Fruit fly (Drosophila melanogaster) whole organism, embryonic: Measurements from ENCODE around the gene Cyp12a5.

Source experiments
- B-H1 ChIP-seq: fragments of 200-800 bp; sonication (Bioruptor generic); IDR thresholded peaks from 3 replicates; pipeline ENCODE4 v1.3.6; 2022; ENCODE audit warnings: missing biosample characterization, missing genetic modification characterization
- CG10209 ChIP-seq: fragments of 200-800 bp; sonication (Bioruptor generic); optimal IDR thresholded peaks from 3 replicates; lab custom pipeline; 2017; ENCODE audit warnings: missing biosample characterization, mild to moderate bottlenecking, missing genetic modification characterization, missing genetic modification reagents
- CG10321 ChIP-seq: fragments of 200-800 bp; sonication (Bioruptor generic); IDR thresholded peaks from 2 replicates; pipeline ENCODE4 v1.3.6; 2022; ENCODE audit warnings: missing biosample characterization, missing genetic modification characterization
- CG10654 ChIP-seq: fragments of 200-800 bp; sonication (Bioruptor generic); optimal IDR thresholded peaks from 2 replicates; lab custom pipeline; 2016; ENCODE audit warnings: missing biosample characterization, missing genetic modification characterization
- CG11247 ChIP-seq: fragments of 200-800 bp; sonication (Bioruptor generic); IDR thresholded peaks from 2 replicates; pipeline ENCODE4 v1.3.6; 2022; ENCODE audit warnings: missing biosample characterization, missing genetic modification characterization
- CG11456 ChIP-seq: fragments of 200-800 bp; sonication (Bioruptor generic); IDR thresholded peaks from 3 replicates; pipeline ENCODE4 v1.3.6; 2022; ENCODE audit warnings: missing biosample characterization, missing genetic modification characterization
- CG12071 ChIP-seq: fragments of 200-800 bp; sonication (Bioruptor generic); optimal IDR thresholded peaks from 3 replicates; lab custom pipeline; 2018; ENCODE audit warnings: missing biosample characterization, mild to moderate bottlenecking, missing genetic modification characterization
- CG13624 ChIP-seq: fragments of 200-800 bp; sonication (Bioruptor generic); optimal IDR thresholded peaks from 2 replicates; lab custom pipeline; 2016; ENCODE audit warnings: missing biosample characterization, missing genetic modification characterization
- CG14014 ChIP-seq: fragments of 200-800 bp; sonication (Bioruptor generic); IDR thresholded peaks from 2 replicates; pipeline ENCODE4 v1.3.6; 2022; ENCODE audit warnings: missing biosample characterization, missing genetic modification characterization
- CG1647 ChIP-seq: fragments of 200-800 bp; sonication (Bioruptor generic); optimal IDR thresholded peaks from 3 replicates; lab custom pipeline; 2016; ENCODE audit warnings: missing biosample characterization, missing genetic modification characterization
- CG17328 ChIP-seq: fragments of 200-800 bp; sonication (Bioruptor generic); IDR thresholded peaks from 2 replicates; pipeline ENCODE4 v1.3.6; 2022; ENCODE audit warnings: missing biosample characterization, missing genetic modification characterization
- CG17912 ChIP-seq: fragments of 200-800 bp; sonication (Bioruptor generic); optimal IDR thresholded peaks from 2 replicates; lab custom pipeline; 2018; ENCODE audit warnings: missing biosample characterization, mild to moderate bottlenecking, missing genetic modification characterization
- CG1832 ChIP-seq: fragments of 200-800 bp; sonication (Bioruptor generic); optimal IDR thresholded peaks from 2 replicates; lab custom pipeline; 2017; ENCODE audit warnings: missing biosample characterization, mild to moderate bottlenecking, missing genetic modification characterization, inconsistent platforms
- CG2712 ChIP-seq: fragments of 200-800 bp; optimal IDR thresholded peaks from 3 replicates; lab custom pipeline; 2019; ENCODE audit warnings: missing biosample characterization, mild to moderate bottlenecking, missing genetic modification characterization, moderate library complexity
- CG30020 ChIP-seq: fragments of 200-800 bp; optimal IDR thresholded peaks from 2 replicates; lab custom pipeline; 2019; ENCODE audit warnings: missing biosample characterization, mild to moderate bottlenecking, missing genetic modification characterization, moderate library complexity
- CG5180 ChIP-seq: fragments of 200-800 bp; sonication (Bioruptor generic); optimal IDR thresholded peaks from 3 replicates; lab custom pipeline; 2017; ENCODE audit warnings: missing biosample characterization, missing genetic modification characterization, mild to moderate bottlenecking, moderate library complexity, missing genetic modification reagents
- CG6272 ChIP-seq: fragments of 200-800 bp; sonication (Bioruptor generic); IDR thresholded peaks from 2 replicates; pipeline ENCODE4 v1.3.6; 2022; ENCODE audit warnings: missing biosample characterization, missing genetic modification characterization
- CG6689 ChIP-seq: fragments of 200-800 bp; sonication (Bioruptor generic); IDR thresholded peaks from 2 replicates; pipeline ENCODE4 v1.3.6; 2022; ENCODE audit warnings: missing biosample characterization, missing genetic modification characterization
- CG6791 ChIP-seq: fragments of 200-800 bp; sonication (Bioruptor generic); IDR thresholded peaks from 3 replicates; pipeline ENCODE4 v1.3.6; 2022; ENCODE audit warnings: missing biosample characterization, missing genetic modification characterization; ENCODE audit not compliant: partially characterized antibody
- CG7745 ChIP-seq: fragments of 200-800 bp; sonication (Bioruptor generic); optimal IDR thresholded peaks from 2 replicates; lab custom pipeline; 2018; ENCODE audit warnings: missing biosample characterization, mild to moderate bottlenecking, missing genetic modification characterization, moderate library complexity
- CG8944 ChIP-seq: fragments of 200-800 bp; sonication (Bioruptor generic); optimal IDR thresholded peaks from 3 replicates; lab custom pipeline; 2016; ENCODE audit warnings: missing biosample characterization, missing genetic modification characterization
- CTCF ChIP-seq: fragments of 200-800 bp; sonication (Bioruptor generic); optimal IDR thresholded peaks from 2 replicates; lab custom pipeline; 2017; ENCODE audit warnings: missing biosample characterization, mild to moderate bottlenecking, missing genetic modification characterization, moderate library complexity
- Doc2 ChIP-seq: fragments of 200-800 bp; sonication (Bioruptor generic); IDR thresholded peaks from 2 replicates; pipeline ENCODE4 v1.3.6; 2022; ENCODE audit warnings: missing biosample characterization, missing genetic modification characterization
- Dp ChIP-seq: fragments of 200-800 bp; sonication (Bioruptor generic); optimal IDR thresholded peaks from 2 replicates; lab custom pipeline; 2018; ENCODE audit warnings: missing biosample characterization, mild to moderate bottlenecking, missing genetic modification characterization, moderate library complexity
- E2f2 ChIP-seq: fragments of 200-800 bp; sonication (Bioruptor generic); IDR thresholded peaks from 2 replicates; pipeline ENCODE4 v1.3.6; 2022; ENCODE audit warnings: missing biosample characterization, missing genetic modification characterization
- Gug ChIP-seq: fragments of 200-800 bp; sonication (Bioruptor generic); IDR thresholded peaks from 4 replicates; pipeline ENCODE4 v1.3.6; 2022; ENCODE audit warnings: missing biosample characterization, missing genetic modification characterization
- H15 ChIP-seq: fragments of 200-800 bp; sonication (Bioruptor generic); IDR thresholded peaks from 3 replicates; pipeline ENCODE4 v1.3.6; 2022; ENCODE audit warnings: missing biosample characterization, missing genetic modification characterization
- Hmx ChIP-seq: fragments of 200-800 bp; sonication (Bioruptor generic); optimal IDR thresholded peaks from 2 replicates; lab custom pipeline; 2016; ENCODE audit warnings: missing biosample characterization, missing genetic modification characterization
- Lpt ChIP-seq: fragments of >200 bp; optimal IDR thresholded peaks from 2 replicates; lab custom pipeline; 2018; ENCODE audit warnings: missing biosample characterization, missing genetic modification characterization
- Mad ChIP-seq: fragments of 200-800 bp; sonication (Bioruptor generic); optimal IDR thresholded peaks from 2 replicates; lab custom pipeline; 2016; ENCODE audit warnings: missing biosample characterization, missing genetic modification characterization
- Myb ChIP-seq: fragments of 200-800 bp; sonication (Bioruptor generic); optimal IDR thresholded peaks from 2 replicates; lab custom pipeline; 2016; ENCODE audit warnings: missing biosample characterization, missing genetic modification characterization
- Scr ChIP-seq: fragments of 200-800 bp; sonication (Bioruptor generic); IDR thresholded peaks from 2 replicates; pipeline ENCODE4 v1.3.6; 2022; ENCODE audit warnings: missing biosample characterization, missing genetic modification characterization; ENCODE audit not compliant: partially characterized antibody
- Xbp1 ChIP-seq: fragments of 200-800 bp; sonication (Bioruptor generic); optimal IDR thresholded peaks from 3 replicates; lab custom pipeline; 2016; ENCODE audit warnings: missing biosample characterization, mild to moderate bottlenecking, missing genetic modification characterization
- al ChIP-seq: fragments of 200-800 bp; sonication (Bioruptor generic); IDR thresholded peaks from 2 replicates; pipeline ENCODE4 v1.3.6; 2022; ENCODE audit warnings: missing biosample characterization, missing genetic modification characterization
- ase ChIP-seq: fragments of 200-800 bp; sonication (Bioruptor generic); IDR thresholded peaks from 3 replicates; pipeline ENCODE4 v1.3.6; 2022; ENCODE audit warnings: missing biosample characterization, missing genetic modification characterization
- bbx ChIP-seq: fragments of 200-800 bp; sonication (Bioruptor generic); IDR thresholded peaks from 2 replicates; pipeline ENCODE4 v1.3.6; 2022; ENCODE audit warnings: missing biosample characterization, missing genetic modification characterization; ENCODE audit not compliant: partially characterized antibody
- btn ChIP-seq: fragments of 200-800 bp; sonication (Bioruptor generic); optimal IDR thresholded peaks from 2 replicates; lab custom pipeline; 2016; ENCODE audit warnings: missing biosample characterization, missing genetic modification characterization
- cato ChIP-seq: fragments of 200-800 bp; sonication (Bioruptor generic); optimal IDR thresholded peaks from 2 replicates; lab custom pipeline; 2016; ENCODE audit warnings: missing biosample characterization, missing genetic modification characterization, borderline replicate concordance
- crc ChIP-seq: fragments of 200-800 bp; sonication (Bioruptor generic); optimal IDR thresholded peaks from 2 replicates; lab custom pipeline; 2016; ENCODE audit warnings: missing biosample characterization, missing genetic modification characterization
- crp ChIP-seq, 2 experiments: fragments of 200-800 bp; sonication (Bioruptor generic); optimal IDR thresholded peaks; 2 replicates in 1 of 2; 3 replicates in 1 of 2; lab custom pipeline; 2017; ENCODE audit warnings: missing biosample characterization in 2 of 2, missing genetic modification characterization in 2 of 2, mild to moderate bottlenecking in 1 of 2, moderate library complexity in 1 of 2
- hbn ChIP-seq: fragments of 200-800 bp; sonication (Bioruptor generic); IDR thresholded peaks from 2 replicates; pipeline ENCODE4 v1.3.6; 2022; ENCODE audit warnings: missing biosample characterization, missing genetic modification characterization; ENCODE audit not compliant: partially characterized antibody
- ind ChIP-seq: fragments of 200-800 bp; sonication (Bioruptor generic); optimal IDR thresholded peaks from 3 replicates; lab custom pipeline; 2016; ENCODE audit warnings: missing biosample characterization, missing genetic modification characterization
- inv ChIP-seq: fragments of 200-800 bp; sonication (Bioruptor generic); IDR thresholded peaks from 2 replicates; pipeline ENCODE4 v1.3.6; 2022; ENCODE audit warnings: missing biosample characterization, missing genetic modification characterization; ENCODE audit not compliant: partially characterized antibody
- onecut ChIP-seq: fragments of 200-800 bp; sonication (Bioruptor generic); IDR thresholded peaks from 2 replicates; pipeline ENCODE4 v1.3.6; 2022; ENCODE audit warnings: missing biosample characterization, missing genetic modification characterization
- ranshi ChIP-seq: fragments of 200-800 bp; sonication (Bioruptor generic); IDR thresholded peaks from 2 replicates; pipeline ENCODE4 v1.3.6; 2022; ENCODE audit warnings: missing biosample characterization, missing genetic modification characterization
- sima ChIP-seq: fragments of 200-800 bp; sonication (Bioruptor generic); optimal IDR thresholded peaks from 2 replicates; lab custom pipeline; 2016; ENCODE audit warnings: missing biosample characterization, missing genetic modification characterization
- slp2 ChIP-seq: fragments of 200-800 bp; sonication (Bioruptor generic); optimal IDR thresholded peaks from 2 replicates; lab custom pipeline; 2016; ENCODE audit warnings: missing biosample characterization, missing genetic modification characterization
- tap ChIP-seq: fragments of 200-800 bp; optimal IDR thresholded peaks from 3 replicates; lab custom pipeline; 2019; ENCODE audit warnings: missing biosample characterization, mild to moderate bottlenecking, missing genetic modification characterization, moderate library complexity
- trh ChIP-seq: fragments of 200-800 bp; sonication (Bioruptor generic); optimal IDR thresholded peaks from 2 replicates; lab custom pipeline; 2016; ENCODE audit warnings: missing biosample characterization, missing genetic modification characterization
- wor ChIP-seq: fragments of 200-800 bp; sonication (Bioruptor generic); IDR thresholded peaks from 2 replicates; pipeline ENCODE4 v1.3.6; 2022; ENCODE audit warnings: missing biosample characterization, missing genetic modification characterization

Gene Cyp12a5

dm6 chr3R:19151848-19152787, 19.7 kb downstream of the Cyp12a5 start (continued):
- TF ChIP-seq ranshi (GFP tag; lab: Robert Waterston, UW): peak; percentile 27; the same call in 1 of the 2 replicates
- no peak for TF ChIP-seq CG30020
- peak; percentile 57 for TF ChIP-seq CG14014 (GFP tag; lab: Robert Waterston, UW)
- TF ChIP-seq CG17912: no peak
- peak; percentile 30 for TF ChIP-seq CG10209 (GFP tag; lab: Kevin White, UChicago)
- TF ChIP-seq inv: no peak
- no peak for TF ChIP-seq crp (GFP tag; optimal IDR thresholded peaks at IDR 0.05; lab: Kevin White, UChicago)
- TF ChIP-seq trh (GFP tag; lab: Kevin White, UChicago): no peak
- peak; percentile 25 for TF ChIP-seq Xbp1 (GFP tag; lab: Kevin White, UChicago)
- TF ChIP-seq Dp: no peak
- no peak for TF ChIP-seq Scr (GFP tag; lab: Robert Waterston, UW)
- TF ChIP-seq hbn (GFP tag; lab: Robert Waterston, UW): no peak
- no peak for TF ChIP-seq E2f2 (GFP tag; lab: Robert Waterston, UW)
- TF ChIP-seq Doc2 (GFP tag; lab: Robert Waterston, UW): no peak
- no peak for TF ChIP-seq Gug (GFP tag; lab: Robert Waterston, UW)
- peak; percentile 17 for TF ChIP-seq CG2712 (tag; lab: Kevin White, UChicago)
- peak; percentile 8 for TF ChIP-seq tap (tag; lab: Kevin White, UChicago)
- TF ChIP-seq Myb: no peak
- TF ChIP-seq CG1647 (GFP tag; lab: Kevin White, UChicago): no peak
- peak; percentile 41 for TF ChIP-seq wor
- TF ChIP-seq Lpt (GFP tag; lab: Kevin White, UChicago): no peak
- TF ChIP-seq CG10654 (GFP tag; lab: Kevin White, UChicago): peak; percentile 2
- TF ChIP-seq CG12071 (GFP tag; lab: Kevin White, UChicago): no peak
- TF ChIP-seq Mad (GFP tag; lab: Kevin White, UChicago): no peak
- no peak for TF ChIP-seq CG6689 (GFP tag; lab: Robert Waterston, UW)
- no peak for TF ChIP-seq bbx (GFP tag; lab: Robert Waterston, UW)
- TF ChIP-seq H15 (GFP tag; lab: Robert Waterston, UW): no peak
- peak; percentile 49; the same call in 1 of the 2 replicates for TF ChIP-seq al
- peak; percentile 53; the same call in 1 of the 2 replicates for TF ChIP-seq CG11247
- no peak for TF ChIP-seq Hmx
- no peak for TF ChIP-seq onecut (GFP tag; lab: Robert Waterston, UW)
- TF ChIP-seq B-H1 (GFP tag; lab: Robert Waterston, UW): peak; percentile 40; the same call in 1 of the 3 replicates
- TF ChIP-seq CG1832 (GFP tag; lab: Kevin White, UChicago): no peak
- peak; percentile 53; the same call in 1 of the 2 replicates for TF ChIP-seq CG10321 (GFP tag; lab: Robert Waterston, UW)
- no peak for TF ChIP-seq CG6791 (GFP tag; lab: Robert Waterston, UW)
- TF ChIP-seq slp2 (GFP tag; lab: Kevin White, UChicago): no peak
- no peak for TF ChIP-seq CG5180 (GFP tag; lab: Kevin White, UChicago)
- no peak for TF ChIP-seq btn (GFP tag; lab: Kevin White, UChicago)
- no peak for TF ChIP-seq cato (GFP tag; lab: Kevin White, UChicago)
- no peak for TF ChIP-seq CG13624 (GFP tag; lab: Kevin White, UChicago)
- 0 out of 3 replicates have a peak, but pooled peaks have one; percentile 40 for TF ChIP-seq CG11456 (GFP tag; lab: Robert Waterston, UW)
- TF ChIP-seq CTCF (GFP tag; lab: Kevin White, UChicago): no peak
- no peak for TF ChIP-seq CG7745 (tag; lab: Kevin White, UChicago)
- no peak for TF ChIP-seq CG6272 (GFP tag; lab: Robert Waterston, UW)
- peak; percentile 9 for TF ChIP-seq ind (GFP tag; lab: Kevin White, UChicago)
- no peak for TF ChIP-seq CG8944 (GFP tag; lab: Kevin White, UChicago)
- TF ChIP-seq sima: no peak
- no peak for TF ChIP-seq ase (GFP tag; lab: Robert Waterston, UW)
- TF ChIP-seq CG17328: peak; percentile 43; the same call in 1 of the 2 replicates
- no peak for TF ChIP-seq crc (GFP tag; lab: Kevin White, UChicago)
